Worm (Caenorhabditis elegans) whole organism, L3 larva: ENCODE data around the gene T07E3.2.

Experiments used
- fkh-10 ChIP-seq: sonication (generic microtip); optimal IDR thresholded peaks from 2 replicates; lab custom pipeline; 2017; ENCODE audit warnings: missing biosample characterization, missing genetic modification reagents, missing genetic modification characterization
- nhr-237 ChIP-seq: fragments of 150-350 bp; optimal IDR thresholded peaks from 2 replicates; lab custom pipeline; 2014; ENCODE audit warnings: missing biosample characterization, missing genetic modification characterization
- nhr-25 ChIP-seq: sonication (generic microtip); optimal IDR thresholded peaks from 2 replicates; lab custom pipeline; 2017; ENCODE audit warnings: missing biosample characterization, missing genetic modification characterization
- nhr-28 ChIP-seq: fragments of 150-350 bp; optimal IDR thresholded peaks from 2 replicates; lab custom pipeline; 2014; ENCODE audit warnings: missing biosample characterization, missing genetic modification characterization
- pha-4 ChIP-seq: fragments of 150-350 bp; optimal IDR thresholded peaks from 2 replicates; lab custom pipeline; 2014; ENCODE audit warnings: missing biosample characterization, missing genetic modification reagents, missing genetic modification characterization
- pqm-1 ChIP-seq: fragments of 150-350 bp; optimal IDR thresholded peaks from 2 replicates; lab custom pipeline; 2017; ENCODE audit warnings: missing biosample characterization, missing genetic modification characterization, inconsistent platforms
- snpc-4 ChIP-seq: fragments of 150-350 bp; optimal IDR thresholded peaks from 2 replicates; lab custom pipeline; 2014; ENCODE audit warnings: missing biosample characterization, missing genetic modification characterization
- unc-62 ChIP-seq: fragments of 150-350 bp; sonication (generic microtip); optimal IDR thresholded peaks from 4 replicates; lab custom pipeline; 2014; ENCODE audit warnings: missing biosample characterization, missing genetic modification reagents, missing genetic modification characterization
- ztf-11 ChIP-seq: fragments of 150-350 bp; optimal IDR thresholded peaks from 2 replicates; lab custom pipeline; 2014; ENCODE audit warnings: missing biosample characterization, missing genetic modification characterization
- ztf-4 ChIP-seq: fragments of 150-350 bp; optimal IDR thresholded peaks from 2 replicates; lab custom pipeline; 2014; ENCODE audit warnings: missing biosample characterization, missing genetic modification characterization

ce11 chrIII:6928725-6929124, 22.2 kb downstream of the T07E3.2 start, which contains the start of gene flap-1:
- TF ChIP-seq nhr-237 (tag; lab: Kevin White, UChicago) (no peak), snpc-4 (tag; lab: Kevin White, UChicago) (no peak), ztf-11 (tag; lab: Kevin White, UChicago) (no peak), unc-62 (GFP tag; lab: Kevin White, UChicago) (no peak), ztf-4 (tag; lab: Kevin White, UChicago) (no peak), fkh-10 (GFP tag; lab: Kevin White, UChicago) (no peak), nhr-28 (tag; lab: Kevin White, UChicago) (no peak), pqm-1 (tag; lab: Kevin White, UChicago) (no peak), nhr-25 (tag; lab: Kevin White, UChicago) (no peak), pha-4 (tag; lab: Kevin White, UChicago) (no peak)
